Fruit fly (Drosophila melanogaster) whole organism, embryonic: ENCODE results near the gene CG5390.
A peak's percentile ranks its signal among the peaks of the same experiment; 100 is the strongest.

Experiments
- Adf1 ChIP-seq: fragments of 200-800 bp; sonication (Bioruptor generic); IDR thresholded peaks from 2 replicates; pipeline ENCODE4 v1.3.6; 2022; ENCODE audit warnings: missing biosample characterization, missing genetic modification characterization
- B-H1 ChIP-seq: fragments of 200-800 bp; sonication (Bioruptor generic); IDR thresholded peaks from 3 replicates; pipeline ENCODE4 v1.3.6; 2022; ENCODE audit warnings: missing biosample characterization, missing genetic modification characterization
- BtbVII ChIP-seq: fragments of 200-800 bp; sonication (Bioruptor generic); optimal IDR thresholded peaks from 3 replicates; lab custom pipeline; 2017; ENCODE audit warnings: missing biosample characterization, mild to moderate bottlenecking, missing genetic modification characterization
- CG11247 ChIP-seq: fragments of 200-800 bp; sonication (Bioruptor generic); IDR thresholded peaks from 2 replicates; pipeline ENCODE4 v1.3.6; 2022; ENCODE audit warnings: missing biosample characterization, missing genetic modification characterization
- CG11560 ChIP-seq: fragments of 200-800 bp; sonication (Bioruptor generic); IDR thresholded peaks from 3 replicates; pipeline ENCODE4 v1.3.6; 2022; ENCODE audit warnings: missing biosample characterization, missing genetic modification characterization
- CG12391 ChIP-seq: fragments of 200-800 bp; sonication (Bioruptor generic); optimal IDR thresholded peaks from 3 replicates; lab custom pipeline; 2018; ENCODE audit warnings: missing biosample characterization, mild to moderate bottlenecking, missing genetic modification characterization, moderate library complexity
- CG15479 ChIP-seq: fragments of 200-800 bp; sonication (Bioruptor generic); optimal IDR thresholded peaks from 3 replicates; lab custom pipeline; 2019; ENCODE audit warnings: missing biosample characterization, mild to moderate bottlenecking, missing genetic modification characterization, moderate library complexity
- CG15696 ChIP-seq: fragments of 200-800 bp; sonication (Bioruptor generic); optimal IDR thresholded peaks from 2 replicates; lab custom pipeline; 2019; ENCODE audit warnings: missing biosample characterization, mild to moderate bottlenecking, missing genetic modification characterization, moderate library complexity
- CG17912 ChIP-seq: fragments of 200-800 bp; sonication (Bioruptor generic); optimal IDR thresholded peaks from 2 replicates; lab custom pipeline; 2018; ENCODE audit warnings: missing biosample characterization, mild to moderate bottlenecking, missing genetic modification characterization
- CG18619 ChIP-seq: fragments of 200-800 bp; sonication (Bioruptor generic); optimal IDR thresholded peaks from 3 replicates; lab custom pipeline; 2017; ENCODE audit warnings: missing biosample characterization, mild to moderate bottlenecking, missing genetic modification characterization
- CG2116 ChIP-seq: fragments of 200-800 bp; sonication (Bioruptor generic); optimal IDR thresholded peaks from 3 replicates; lab custom pipeline; 2018; ENCODE audit warnings: missing biosample characterization, mild to moderate bottlenecking, missing genetic modification characterization
- CG2120 ChIP-seq: fragments of 200-800 bp; sonication (Bioruptor generic); optimal IDR thresholded peaks from 3 replicates; lab custom pipeline; 2016; ENCODE audit warnings: missing biosample characterization, missing genetic modification characterization
- CG2199 ChIP-seq: fragments of 200-800 bp; sonication (Bioruptor generic); IDR thresholded peaks from 3 replicates; pipeline ENCODE4 v1.3.6; 2022; ENCODE audit warnings: missing biosample characterization, missing genetic modification characterization
- CG2712 ChIP-seq: fragments of 200-800 bp; optimal IDR thresholded peaks from 3 replicates; lab custom pipeline; 2019; ENCODE audit warnings: missing biosample characterization, mild to moderate bottlenecking, missing genetic modification characterization, moderate library complexity
- CG2889 ChIP-seq: fragments of 200-800 bp; sonication (Bioruptor generic); IDR thresholded peaks from 3 replicates; pipeline ENCODE4 v1.3.6; 2022; ENCODE audit warnings: missing biosample characterization, missing genetic modification characterization
- CG30020 ChIP-seq: fragments of 200-800 bp; optimal IDR thresholded peaks from 2 replicates; lab custom pipeline; 2019; ENCODE audit warnings: missing biosample characterization, mild to moderate bottlenecking, missing genetic modification characterization, moderate library complexity
- CG3847 ChIP-seq: fragments of 200-800 bp; sonication (Bioruptor generic); IDR thresholded peaks from 2 replicates; pipeline ENCODE4 v1.3.6; 2022; ENCODE audit warnings: missing biosample characterization, missing genetic modification characterization
- CG4730 ChIP-seq: fragments of 200-800 bp; sonication (Bioruptor generic); IDR thresholded peaks from 2 replicates; pipeline ENCODE4 v1.3.6; 2022; ENCODE audit warnings: missing biosample characterization, missing genetic modification characterization
- CG8924 ChIP-seq: fragments of 200-800 bp; optimal IDR thresholded peaks from 3 replicates; lab custom pipeline; 2019; ENCODE audit warnings: missing biosample characterization, mild to moderate bottlenecking, missing genetic modification characterization, moderate library complexity
- D19B ChIP-seq: fragments of 200-800 bp; sonication (Bioruptor generic); optimal IDR thresholded peaks from 2 replicates; lab custom pipeline; 2017; ENCODE audit warnings: missing biosample characterization, mild to moderate bottlenecking, missing genetic modification characterization
- Dip3 ChIP-seq: fragments of 200-800 bp; sonication (Bioruptor generic); optimal IDR thresholded peaks from 3 replicates; lab custom pipeline; 2016; ENCODE audit warnings: missing biosample characterization, missing genetic modification characterization
- Dref ChIP-seq: fragments of 200-800 bp; sonication (Bioruptor generic); IDR thresholded peaks from 2 replicates; pipeline ENCODE4 v1.3.6; 2022; ENCODE audit warnings: missing biosample characterization, missing genetic modification characterization
- Eip74EF ChIP-seq, 2 experiments: fragments of 200-800 bp in 1 of 2; fragments of >200 bp in 1 of 2; sonication (Bioruptor generic) in 1 of 2; optimal IDR thresholded peaks; 2 replicates each; lab custom pipeline; 2017 to 2019; ENCODE audit warnings: missing biosample characterization in 2 of 2, missing genetic modification characterization in 2 of 2, mild to moderate bottlenecking in 1 of 2, moderate library complexity in 1 of 2
- GATAe ChIP-seq: fragments of 200-800 bp; sonication (Bioruptor generic); conservative IDR thresholded peaks from 2 replicates; pipeline ENCODE4 v1.3.6; 2022; ENCODE audit warnings: missing biosample characterization, missing genetic modification characterization
- H15 ChIP-seq: fragments of 200-800 bp; sonication (Bioruptor generic); IDR thresholded peaks from 3 replicates; pipeline ENCODE4 v1.3.6; 2022; ENCODE audit warnings: missing biosample characterization, missing genetic modification characterization
- HLH4C ChIP-seq: fragments of 200-800 bp; sonication (Bioruptor generic); IDR thresholded peaks from 3 replicates; pipeline ENCODE4 v1.3.6; 2022; ENCODE audit warnings: missing biosample characterization, missing genetic modification characterization; ENCODE audit not compliant: partially characterized antibody
- Hr3 ChIP-seq: fragments of 200-800 bp; sonication (Bioruptor generic); optimal IDR thresholded peaks from 3 replicates; lab custom pipeline; 2016; ENCODE audit warnings: missing biosample characterization, missing genetic modification characterization
- Med ChIP-seq: fragments of 200-800 bp; sonication (Bioruptor generic); peaks from one replicate; lab custom pipeline; 2016; ENCODE audit warnings: missing biosample characterization, missing genetic modification characterization, mild to moderate bottlenecking, inconsistent platforms, moderate library complexity
- Scr ChIP-seq: fragments of 200-800 bp; sonication (Bioruptor generic); IDR thresholded peaks from 2 replicates; pipeline ENCODE4 v1.3.6; 2022; ENCODE audit warnings: missing biosample characterization, missing genetic modification characterization; ENCODE audit not compliant: partially characterized antibody
- Sox102F ChIP-seq: fragments of 200-800 bp; sonication (Bioruptor generic); optimal IDR thresholded peaks from 2 replicates; lab custom pipeline; 2018; ENCODE audit warnings: missing biosample characterization, mild to moderate bottlenecking, missing genetic modification characterization, moderate library complexity
- Ssrp ChIP-seq: fragments of 200-800 bp; sonication (Bioruptor generic); optimal IDR thresholded peaks from 2 replicates; lab custom pipeline; 2018; ENCODE audit warnings: missing biosample characterization, mild to moderate bottlenecking, missing genetic modification characterization, moderate library complexity
- Xbp1 ChIP-seq: fragments of 200-800 bp; sonication (Bioruptor generic); optimal IDR thresholded peaks from 3 replicates; lab custom pipeline; 2016; ENCODE audit warnings: missing biosample characterization, mild to moderate bottlenecking, missing genetic modification characterization
- ac ChIP-seq: fragments of 200-800 bp; sonication (Bioruptor generic); optimal IDR thresholded peaks from 3 replicates; lab custom pipeline; 2017; ENCODE audit warnings: missing biosample characterization, mild to moderate bottlenecking, missing genetic modification characterization
- ash1 ChIP-seq: fragments of 200-800 bp; sonication (Bioruptor generic); optimal IDR thresholded peaks from 2 replicates; lab custom pipeline; 2018; ENCODE audit warnings: missing biosample characterization, mild to moderate bottlenecking, missing genetic modification characterization
- bowl ChIP-seq: fragments of 200-800 bp; sonication (Bioruptor generic); IDR thresholded peaks from 2 replicates; pipeline ENCODE4 v1.3.6; 2022; ENCODE audit warnings: missing biosample characterization, missing genetic modification characterization
- bsh ChIP-seq, 2 experiments: fragments of 200-800 bp; sonication (Bioruptor generic); optimal IDR thresholded peaks; 2 replicates each; lab custom pipeline; 2017 to 2018; ENCODE audit warnings: mild to moderate bottlenecking in 2 of 2, missing biosample characterization in 2 of 2, missing genetic modification characterization in 2 of 2, moderate library complexity in 1 of 2
- dan ChIP-seq: fragments of 200-800 bp; sonication (Bioruptor generic); IDR thresholded peaks from 2 replicates; pipeline ENCODE4 v1.3.6; 2022; ENCODE audit warnings: missing biosample characterization, missing genetic modification characterization
- dimm ChIP-seq: fragments of 200-800 bp; sonication (Bioruptor generic); IDR thresholded peaks from 2 replicates; pipeline ENCODE4 v1.3.6; 2022; ENCODE audit warnings: missing biosample characterization, missing genetic modification characterization
- fd3F ChIP-seq: fragments of 200-800 bp; sonication (Bioruptor generic); optimal IDR thresholded peaks from 2 replicates; lab custom pipeline; 2018; ENCODE audit warnings: missing biosample characterization, mild to moderate bottlenecking, missing genetic modification characterization, moderate library complexity
- lmd ChIP-seq: fragments of 200-800 bp; sonication (Bioruptor generic); IDR thresholded peaks from 2 replicates; pipeline ENCODE4 v1.3.6; 2022; ENCODE audit warnings: missing biosample characterization, missing genetic modification characterization
- nerfin-2 ChIP-seq: fragments of 200-800 bp; sonication (Bioruptor generic); IDR thresholded peaks from 2 replicates; pipeline ENCODE4 v1.3.6; 2022; ENCODE audit warnings: missing biosample characterization, missing genetic modification characterization; ENCODE audit not compliant: partially characterized antibody
- nmo ChIP-seq: fragments of 200-800 bp; sonication (Bioruptor generic); optimal IDR thresholded peaks from 2 replicates; lab custom pipeline; 2018; ENCODE audit warnings: missing biosample characterization, mild to moderate bottlenecking, missing genetic modification characterization, moderate library complexity
- nom ChIP-seq: fragments of 200-800 bp; sonication (Bioruptor generic); optimal IDR thresholded peaks from 2 replicates; lab custom pipeline; 2017; ENCODE audit warnings: missing biosample characterization, missing genetic modification characterization, mild to moderate bottlenecking, moderate library complexity, missing genetic modification reagents
- otp ChIP-seq: fragments of 200-800 bp; sonication (Bioruptor generic); IDR thresholded peaks from 3 replicates; pipeline ENCODE4, ENCODE4 v1.3.6; 2022; ENCODE audit warnings: missing biosample characterization, missing genetic modification characterization
- pros ChIP-seq: fragments of 200-800 bp; sonication (Bioruptor generic); optimal IDR thresholded peaks from 3 replicates; lab custom pipeline; 2019; ENCODE audit warnings: missing biosample characterization, mild to moderate bottlenecking, missing genetic modification characterization, moderate library complexity
- psq ChIP-seq: fragments of 200-800 bp; sonication (Bioruptor generic); optimal IDR thresholded peaks from 2 replicates; lab custom pipeline; 2017; ENCODE audit warnings: missing biosample characterization, missing genetic modification characterization
- pzg ChIP-seq: fragments of 200-800 bp; sonication (Bioruptor generic); optimal IDR thresholded peaks from 3 replicates; lab custom pipeline; 2018; ENCODE audit warnings: missing biosample characterization, mild to moderate bottlenecking, missing genetic modification characterization, moderate library complexity
- row ChIP-seq: fragments of 200-800 bp; sonication (Bioruptor generic); IDR thresholded peaks from 3 replicates; pipeline ENCODE4 v1.3.6; 2022; ENCODE audit warnings: missing biosample characterization, missing genetic modification characterization
- shn ChIP-seq: fragments of 200-800 bp; sonication (Bioruptor generic); optimal IDR thresholded peaks from 3 replicates; lab custom pipeline; 2016; ENCODE audit warnings: missing biosample characterization, missing genetic modification characterization
- sob ChIP-seq: fragments of 200-800 bp; sonication (Bioruptor generic); IDR thresholded peaks from 2 replicates; pipeline ENCODE4 v1.3.6; 2022; ENCODE audit warnings: missing biosample characterization, missing genetic modification characterization
- sr ChIP-seq: fragments of 200-800 bp; sonication (Bioruptor generic); IDR thresholded peaks from 3 replicates; pipeline ENCODE4 v1.3.6; 2022; ENCODE audit warnings: missing biosample characterization, missing genetic modification characterization

Gene CG5390

DNA sequence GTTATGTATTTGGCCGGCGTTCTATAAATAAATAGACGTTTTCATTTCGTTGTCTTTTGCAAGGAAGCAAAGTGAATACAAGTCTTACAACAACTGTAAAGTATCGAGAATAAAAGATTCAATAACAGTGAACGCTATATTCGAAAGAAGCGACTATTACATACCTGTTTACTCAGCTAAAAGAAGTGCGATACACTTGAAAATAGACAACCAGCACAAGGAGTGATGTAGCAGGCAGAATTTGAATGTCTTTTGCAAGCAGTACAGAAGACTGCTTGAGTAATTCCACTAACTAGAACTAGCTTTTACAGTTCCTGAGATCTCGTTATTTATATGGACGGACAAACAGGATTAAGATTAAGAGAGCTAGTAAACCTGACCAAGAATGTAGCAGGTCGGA, 8.1 kb downstream of the CG5390 start (continued):
- TF ChIP-seq Eip74EF (GFP tag; optimal IDR thresholded peaks at IDR 0.05; lab: Kevin White, UChicago) (peak in 1 of 2 experiments; percentile 79), nmo (GFP tag; lab: Kevin White, UChicago) (peak; percentile 40), Med (GFP tag; lab: Kevin White, UChicago) (peak; percentile 81), CG12391 (no peak), psq (GFP tag; lab: Kevin White, UChicago) (no peak), pzg (peak; percentile 34), CG15479 (GFP tag; lab: Kevin White, UChicago) (no peak), H15 (GFP tag; lab: Robert Waterston, UW) (no peak), Hr3 (no peak), bowl (GFP tag; lab: Robert Waterston, UW) (no peak), CG17912 (GFP tag; lab: Kevin White, UChicago) (peak; percentile 61), CG2199 (GFP tag; lab: Robert Waterston, UW) (peak; percentile 98), Ssrp (no peak), Xbp1 (GFP tag; lab: Kevin White, UChicago) (peak; percentile 1), dan (GFP tag; lab: Robert Waterston, UW) (no peak), ash1 (GFP tag; lab: Kevin White, UChicago) (no peak), Sox102F (GFP tag; lab: Kevin White, UChicago) (no peak), CG11247 (no peak), Scr (GFP tag; lab: Robert Waterston, UW) (peak; percentile 44; the same call in 1 of the 2 replicates), lmd (GFP tag; lab: Robert Waterston, UW) (no peak), CG2120 (no peak), CG2116 (no peak), sr (GFP tag; lab: Robert Waterston, UW) (no peak), D19B (GFP tag; lab: Kevin White, UChicago) (peak; percentile 74), Adf1 (GFP tag; lab: Robert Waterston, UW) (no peak), CG11560 (tag; lab: Robert Waterston, UW) (no peak), nerfin-2 (GFP tag; lab: Robert Waterston, UW) (peak; percentile 65; the same call in 1 of the 2 replicates), dimm (GFP tag; lab: Robert Waterston, UW) (no peak), shn (GFP tag; lab: Kevin White, UChicago) (no peak), HLH4C (GFP tag; lab: Robert Waterston, UW) (peak; percentile 79), sob (GFP tag; lab: Robert Waterston, UW) (no peak), CG8924 (tag; lab: Kevin White, UChicago) (peak; percentile 0), B-H1 (no peak), CG2712 (tag; lab: Kevin White, UChicago) (peak; percentile 26), CG30020 (peak; percentile 65), Dref (GFP tag; lab: Robert Waterston, UW) (peak; percentile 37; the same call in 1 of the 2 replicates), pros (GFP tag; lab: Kevin White, UChicago) (no peak), nom (GFP tag; lab: Kevin White, UChicago) (no peak), CG18619 (GFP tag; lab: Kevin White, UChicago) (no peak), CG4730 (no peak), CG2889 (GFP tag; lab: Robert Waterston, UW) (no peak), otp (GFP tag; lab: Robert Waterston, UW) (no peak), GATAe (GFP tag; lab: Robert Waterston, UW) (no peak), BtbVII (GFP tag; lab: Kevin White, UChicago) (no peak), ac (GFP tag; lab: Kevin White, UChicago) (no peak), bsh (GFP tag; optimal IDR thresholded peaks at IDR 0.05; lab: Kevin White, UChicago) (no peak), Dip3 (GFP tag; lab: Kevin White, UChicago) (no peak), row (GFP tag; lab: Robert Waterston, UW) (peak; percentile 38; the same call in 1 of the 3 replicates), fd3F (GFP tag; lab: Kevin White, UChicago) (no peak), CG15696 (tag; lab: Kevin White, UChicago) (no peak), CG3847 (GFP tag; lab: Robert Waterston, UW) (no peak)
